Worm (Caenorhabditis elegans): ENCODE results near the gene C03E10.3.

- TF ChIP-seq snpc-4 (tag; optimal IDR thresholded peaks at IDR 0.05) (no peak), alr-1 (tag; optimal IDR thresholded peaks at IDR 0.05; ENCODE audit: borderline replicate concordance) (no peak), efl-1 (optimal IDR thresholded peaks at IDR 0.05) (no peak), efl-1 (GFP tag; optimal IDR thresholded peaks at IDR 0.05 in 1 of 2) (no peak), ces-1 (GFP tag; optimal IDR thresholded peaks at IDR 0.05) (no peak), hlh-17 (GFP tag; optimal IDR thresholded peaks at IDR 0.05; ENCODE audit: borderline replicate concordance) (no peak), elt-2 (tag; optimal IDR thresholded peaks at IDR 0.05) (no peak), pqm-1 (tag; optimal IDR thresholded peaks at IDR 0.05) (no peak)
Observed at ce11 chrV:11271051-11271450, 15.2 kb upstream of the C03E10.3 start, which contains the start of gene clec-222.
